Worm (Caenorhabditis elegans) whole organism, early embryonic: ENCODE measurements around the gene F10D2.8.

Experiments
- B0310.2 ChIP-seq: sonication (generic microtip); optimal IDR thresholded peaks from 2 replicates; lab custom pipeline; 2016; ENCODE audit warnings: mild to moderate bottlenecking, missing genetic modification characterization, missing compliant biosample characterization
- F13C5.2 ChIP-seq: sonication (generic microtip); optimal IDR thresholded peaks from 2 replicates; lab custom pipeline; 2017; ENCODE audit warnings: mild to moderate bottlenecking, missing genetic modification characterization, inconsistent platforms, missing compliant biosample characterization
- aly-1 ChIP-seq: sonication (generic microtip); optimal IDR thresholded peaks from 2 replicates; lab custom pipeline; 2016; ENCODE audit warnings: missing genetic modification characterization, missing compliant biosample characterization
- ama-1 ChIP-seq: fragments of 150-350 bp; optimal IDR thresholded peaks from 2 replicates; lab custom pipeline; 2014
- ceh-13 ChIP-seq: fragments of 200-800 bp; sonication (Bioruptor generic); optimal IDR thresholded peaks from 2 replicates; lab custom pipeline; 2018; ENCODE audit warnings: mild to moderate bottlenecking, missing genetic modification characterization, missing compliant biosample characterization
- hnd-1 ChIP-seq: sonication (generic microtip); optimal IDR thresholded peaks from 2 replicates; lab custom pipeline; 2016; ENCODE audit warnings: missing genetic modification characterization, missing compliant biosample characterization
- scrt-1 ChIP-seq: fragments of 200-800 bp; sonication (Bioruptor generic); IDR thresholded peaks from 2 replicates; pipeline ENCODE4 v1.3.6; 2022; ENCODE audit warnings: missing genetic modification characterization, missing compliant biosample characterization
- tbx-11 ChIP-seq: fragments of 200-800 bp; sonication (Bioruptor generic); IDR thresholded peaks from 2 replicates; pipeline ENCODE4 v1.3.6; 2022; ENCODE audit warnings: missing genetic modification characterization, missing compliant biosample characterization
- tbx-37 ChIP-seq: fragments of 200-800 bp; sonication (Bioruptor generic); conservative IDR thresholded peaks from 2 replicates; pipeline ENCODE4 v1.3.6; 2022; ENCODE audit warnings: missing genetic modification reagents, missing genetic modification characterization, missing compliant biosample characterization

DNA sequence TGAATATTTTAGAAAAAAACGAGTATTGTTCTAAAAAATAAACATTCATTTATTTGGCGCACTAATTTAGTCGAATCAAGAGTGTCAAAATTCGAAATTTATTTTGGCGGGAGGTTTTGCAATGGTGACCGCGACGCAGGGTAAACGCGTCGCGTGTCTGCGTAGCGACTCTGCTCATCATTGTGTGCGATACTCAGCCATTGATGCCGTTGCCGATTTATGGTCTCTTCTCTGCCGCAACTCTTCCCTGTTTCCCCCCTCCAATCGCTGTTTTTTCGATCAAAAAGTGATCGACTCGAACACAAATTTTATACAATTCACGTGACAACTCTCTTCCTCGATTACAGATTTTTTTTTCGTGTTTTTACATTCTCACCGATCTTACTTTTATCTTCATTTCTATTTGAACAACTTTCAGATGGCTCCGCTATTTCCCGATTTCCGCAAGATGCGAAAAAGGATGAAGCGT lies 46.0 kb upstream of the F10D2.8 start, which contains the start of gene F09G2.2:
- no peak for TF ChIP-seq scrt-1 (GFP tag; lab: Robert Waterston, UW)
- TF ChIP-seq ama-1 (lab: Kevin White, UChicago): no peak
- no peak for TF ChIP-seq tbx-37 (GFP tag; lab: Robert Waterston, UW)
- TF ChIP-seq aly-1: no peak
- TF ChIP-seq F13C5.2 (tag; lab: Kevin White, UChicago): peak; percentile 59
- TF ChIP-seq tbx-11 (GFP tag; lab: Robert Waterston, UW): no peak
- TF ChIP-seq ceh-13 (GFP tag; lab: Kevin White, UChicago): no peak
- no peak for TF ChIP-seq B0310.2 (tag; lab: Kevin White, UChicago)
- TF ChIP-seq hnd-1: no peak
